Worm (Caenorhabditis elegans) whole organism, L2 larva: ENCODE measurements around the gene M106.8.

Experiments used
- C34F6.9 ChIP-seq: fragments of 150-350 bp; optimal IDR thresholded peaks from 2 replicates; lab custom pipeline; 2014; ENCODE audit warnings: missing biosample characterization, missing genetic modification characterization
- F13H6.1 ChIP-seq: sonication (generic microtip); optimal IDR thresholded peaks from 2 replicates; lab custom pipeline; 2016; ENCODE audit warnings: missing genetic modification characterization, missing compliant biosample characterization
- R02D3.7 ChIP-seq: fragments of 150-350 bp; optimal IDR thresholded peaks from 2 replicates; lab custom pipeline; 2014; ENCODE audit warnings: missing biosample characterization, missing genetic modification characterization
- Y55F3AM.14 ChIP-seq: fragments of 200-800 bp; sonication (Bioruptor generic); optimal IDR thresholded peaks from 2 replicates; lab custom pipeline; 2018; ENCODE audit warnings: mild to moderate bottlenecking, missing genetic modification characterization, missing compliant biosample characterization
- ZK546.5 ChIP-seq: sonication (generic microtip); optimal IDR thresholded peaks from 2 replicates; lab custom pipeline; 2017; ENCODE audit warnings: missing biosample characterization, missing genetic modification characterization
- alr-1 ChIP-seq: fragments of 150-350 bp; optimal IDR thresholded peaks from 2 replicates; lab custom pipeline; 2014; ENCODE audit warnings: missing biosample characterization, missing genetic modification characterization
- ama-1 ChIP-seq: fragments of 150-350 bp; optimal IDR thresholded peaks from 2 replicates; lab custom pipeline; 2018; ENCODE audit warnings: inconsistent platforms
- blmp-1 ChIP-seq: sonication (generic microtip); optimal IDR thresholded peaks from 2 replicates; lab custom pipeline; 2017; ENCODE audit warnings: missing genetic modification characterization, mild to moderate bottlenecking, missing compliant biosample characterization, antibody characterized with exemption, moderate library complexity; ENCODE audit not compliant: insufficient read depth
- ceh-82 ChIP-seq: fragments of 150-350 bp; optimal IDR thresholded peaks from 2 replicates; lab custom pipeline; 2014; ENCODE audit warnings: missing biosample characterization, missing genetic modification characterization
- crh-2 ChIP-seq: sonication (generic microtip); optimal IDR thresholded peaks from 2 replicates; lab custom pipeline; 2017; ENCODE audit warnings: missing biosample characterization, missing genetic modification characterization
- dmd-4 ChIP-seq: sonication (generic microtip); optimal IDR thresholded peaks from 2 replicates; lab custom pipeline; 2017; ENCODE audit warnings: missing biosample characterization, missing genetic modification characterization
- egl-27 ChIP-seq: sonication (generic microtip); optimal IDR thresholded peaks from 3 replicates; lab custom pipeline; 2017; ENCODE audit warnings: missing biosample characterization, missing genetic modification reagents, missing genetic modification characterization
- elt-3 ChIP-seq: sonication (generic microtip); optimal IDR thresholded peaks from 2 replicates; lab custom pipeline; 2017; ENCODE audit warnings: missing biosample characterization, missing genetic modification characterization
- fos-1 ChIP-seq: fragments of 150-350 bp; optimal IDR thresholded peaks from 2 replicates; lab custom pipeline; 2014; ENCODE audit warnings: missing biosample characterization, missing genetic modification characterization
- gmeb-1 ChIP-seq: fragments of 150-350 bp; optimal IDR thresholded peaks from 2 replicates; lab custom pipeline; 2014; ENCODE audit warnings: missing biosample characterization, missing genetic modification characterization
- lin-13 ChIP-seq: fragments of 150-350 bp; optimal IDR thresholded peaks from 2 replicates; lab custom pipeline; 2014; ENCODE audit warnings: missing biosample characterization, missing genetic modification reagents, missing genetic modification characterization
- lin-39 ChIP-seq: fragments of 150-350 bp; optimal IDR thresholded peaks from 2 replicates; lab custom pipeline; 2014; ENCODE audit warnings: missing biosample characterization, missing genetic modification reagents, missing genetic modification characterization
- lsy-2 ChIP-seq, 2 experiments: fragments of 150-350 bp in 1 of 2; sonication (generic microtip) in 1 of 2; optimal IDR thresholded peaks; 2 replicates each; lab custom pipeline; 2014 to 2017; ENCODE audit warnings: missing biosample characterization in 2 of 2, missing genetic modification characterization in 2 of 2
- mab-5 ChIP-seq: fragments of 150-350 bp; optimal IDR thresholded peaks from 2 replicates; lab custom pipeline; 2014; ENCODE audit warnings: missing biosample characterization, missing genetic modification characterization
- mbf-1 ChIP-seq: sonication (generic microtip); optimal IDR thresholded peaks from 2 replicates; lab custom pipeline; 2017; ENCODE audit warnings: missing biosample characterization, missing genetic modification characterization
- nhr-10 ChIP-seq: sonication (generic microtip); optimal IDR thresholded peaks from 2 replicates; lab custom pipeline; 2017; ENCODE audit warnings: missing biosample characterization, missing genetic modification characterization
- nhr-12 ChIP-seq: fragments of 150-350 bp; optimal IDR thresholded peaks from 2 replicates; lab custom pipeline; 2014; ENCODE audit warnings: missing biosample characterization, missing genetic modification characterization
- nhr-129 ChIP-seq: fragments of 150-350 bp; optimal IDR thresholded peaks from 2 replicates; lab custom pipeline; 2014; ENCODE audit warnings: missing biosample characterization, missing genetic modification characterization
- nhr-23 ChIP-seq: fragments of 150-350 bp; optimal IDR thresholded peaks from 2 replicates; lab custom pipeline; 2014; ENCODE audit warnings: missing biosample characterization, missing genetic modification reagents, missing genetic modification characterization
- nhr-25 ChIP-seq: fragments of 150-350 bp; sonication (generic microtip); optimal IDR thresholded peaks from 3 replicates; lab custom pipeline; 2014; ENCODE audit warnings: missing biosample characterization, missing genetic modification characterization
- peb-1 ChIP-seq: fragments of 150-350 bp; optimal IDR thresholded peaks from 2 replicates; lab custom pipeline; 2014; ENCODE audit warnings: missing biosample characterization, missing genetic modification characterization
- sem-4 ChIP-seq: fragments of 150-350 bp; optimal IDR thresholded peaks from 2 replicates; lab custom pipeline; 2014; ENCODE audit warnings: missing biosample characterization, missing genetic modification reagents, missing genetic modification characterization
- skn-1 ChIP-seq: sonication (generic microtip); optimal IDR thresholded peaks from 2 replicates; lab custom pipeline; 2017; ENCODE audit warnings: missing biosample characterization, missing genetic modification characterization
- unc-55 ChIP-seq: fragments of 150-350 bp; sonication (generic microtip); optimal IDR thresholded peaks from 3 replicates; lab custom pipeline; 2014; ENCODE audit warnings: missing biosample characterization, missing genetic modification reagents, missing genetic modification characterization
- zag-1 ChIP-seq: fragments of 150-350 bp; optimal IDR thresholded peaks from 2 replicates; lab custom pipeline; 2014; ENCODE audit warnings: missing biosample characterization, missing genetic modification characterization
- ztf-1 ChIP-seq: fragments of 200-800 bp; sonication (Bioruptor generic); conservative IDR thresholded peaks from 2 replicates; pipeline ENCODE4 v1.3.6; 2022; ENCODE audit warnings: missing genetic modification characterization, missing compliant biosample characterization
- ztf-11 ChIP-seq: sonication (generic microtip); optimal IDR thresholded peaks from 2 replicates; lab custom pipeline; 2017; ENCODE audit warnings: missing biosample characterization, missing genetic modification characterization
- ztf-4 ChIP-seq: fragments of 150-350 bp; optimal IDR thresholded peaks from 2 replicates; lab custom pipeline; 2014; ENCODE audit warnings: missing biosample characterization, missing genetic modification characterization

The M106.8 gene

DNA sequence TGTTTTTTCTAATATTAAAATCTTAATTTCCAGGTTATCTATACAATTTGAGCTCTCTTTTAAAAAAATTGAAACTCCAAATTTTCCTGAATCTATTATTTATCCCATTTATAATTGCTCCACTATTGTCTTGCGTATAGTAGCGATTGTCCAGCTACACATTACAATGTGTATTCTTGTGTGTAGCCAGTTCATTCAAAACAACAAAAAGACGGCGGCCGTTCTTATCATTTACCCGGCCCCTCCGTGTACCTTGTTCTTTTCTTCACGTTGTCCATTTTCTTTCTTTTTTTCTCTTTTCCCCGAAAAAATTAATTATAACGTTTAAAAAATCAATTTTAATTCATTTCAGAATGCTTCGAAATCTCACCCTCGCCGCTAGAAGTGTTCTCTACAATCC is 22.7 kb downstream of the M106.8 start, which contains the start of gene ech-4:
Gene ech-4 (plus strand): TSS at position 353 of the 400 bp plus-strand sequence.
- no peak for TF ChIP-seq ztf-1 (GFP tag; lab: Robert Waterston, UW)
- TF ChIP-seq dmd-4, result no peak
- no peak for TF ChIP-seq zag-1
- no peak for TF ChIP-seq peb-1 (tag; lab: Kevin White, UChicago)
- no peak for TF ChIP-seq alr-1
- no peak for TF ChIP-seq nhr-23 (tag; lab: Kevin White, UChicago)
- no peak for TF ChIP-seq gmeb-1 (tag; lab: Kevin White, UChicago)
- no peak for TF ChIP-seq sem-4
- TF ChIP-seq ztf-11 (tag; lab: Kevin White, UChicago), result no peak
- no peak for TF ChIP-seq Y55F3AM.14
- TF ChIP-seq F13H6.1 (tag; lab: Kevin White, UChicago), result no peak
- no peak for TF ChIP-seq blmp-1 (tag; lab: Kevin White, UChicago)
- TF ChIP-seq mab-5, result no peak
- no peak for TF ChIP-seq skn-1
- no peak for TF ChIP-seq fos-1
- no peak for TF ChIP-seq nhr-10 (tag; lab: Kevin White, UChicago)
- TF ChIP-seq lin-39 (tag; lab: Kevin White, UChicago), result no peak
- no peak for TF ChIP-seq C34F6.9
- TF ChIP-seq nhr-129, result no peak
- TF ChIP-seq mbf-1 (tag; lab: Kevin White, UChicago), result no peak

DNA sequence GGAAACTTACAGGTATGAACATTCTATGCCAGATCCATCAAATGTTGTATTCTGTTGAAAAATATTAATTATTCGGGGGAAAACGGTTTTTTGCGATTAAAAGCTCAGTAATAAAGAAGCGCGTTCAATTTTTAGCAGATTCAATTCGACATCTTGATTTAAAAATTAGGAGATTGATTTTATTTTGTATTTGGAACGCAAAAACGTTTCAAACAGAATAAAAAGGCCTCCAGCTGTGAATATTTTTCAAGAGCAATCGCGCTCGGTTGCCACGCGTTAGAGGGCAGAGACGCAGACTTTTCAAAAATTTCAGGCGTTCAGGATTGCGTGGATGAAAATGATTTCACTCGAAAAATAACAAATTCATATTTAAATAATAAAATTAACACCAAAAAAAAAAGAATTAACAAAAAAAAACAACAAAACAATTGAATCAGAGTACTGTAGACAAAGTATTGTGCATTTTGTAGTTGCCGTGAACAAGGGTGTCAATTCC is 23.5 kb downstream of the M106.8 start, which contains the start of gene R06F6.8:
Gene R06F6.8 (minus strand): TSS at position 51 of the 496 bp plus-strand sequence.
- TF ChIP-seq nhr-12 (no peak), crh-2 (tag; lab: Kevin White, UChicago) (peak; percentile 3), unc-55 (peak; percentile 44), lin-13 (GFP tag; lab: Kevin White, UChicago) (peak; percentile 10), C34F6.9 (peak; percentile 47), gmeb-1 (tag; lab: Kevin White, UChicago) (no peak), fos-1 (no peak)

DNA sequence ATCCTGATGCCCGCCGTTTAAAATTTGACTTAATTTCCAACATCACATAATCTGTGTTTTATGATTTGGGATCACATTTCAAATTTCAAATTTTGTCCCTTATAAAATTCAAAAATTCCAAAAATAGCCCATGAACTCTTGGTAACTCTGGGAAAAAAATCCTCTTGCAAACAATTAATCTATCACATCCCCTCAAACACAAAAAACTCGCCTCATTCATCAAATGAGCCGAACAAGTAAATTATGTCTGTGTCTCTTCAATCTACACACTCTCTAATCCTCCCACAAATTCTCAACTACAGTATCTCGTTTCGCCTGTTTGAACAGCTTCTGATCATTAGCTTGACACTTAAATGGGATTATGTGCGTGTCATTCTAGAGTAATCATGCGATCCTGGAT is 32.7 kb downstream of the M106.8 start, which contains the start of gene msrp-7:
Gene msrp-7 (plus strand): TSS at position 301 of the 400 bp plus-strand sequence.
- no peak for TF ChIP-seq gmeb-1 (tag; lab: Kevin White, UChicago)
- TF ChIP-seq mbf-1 (tag; lab: Kevin White, UChicago), result no peak
- TF ChIP-seq lsy-2 (tag; optimal IDR thresholded peaks at IDR 0.05; lab: Kevin White, UChicago), result no peak
- no peak for TF ChIP-seq skn-1
- TF ChIP-seq nhr-129, result no peak
- no peak for TF ChIP-seq ZK546.5 (tag; lab: Kevin White, UChicago)
- TF ChIP-seq alr-1, result no peak
- no peak for TF ChIP-seq ztf-4 (tag; lab: Kevin White, UChicago)
- no peak for TF ChIP-seq nhr-23 (tag; lab: Kevin White, UChicago)
- no peak for TF ChIP-seq nhr-10 (tag; lab: Kevin White, UChicago)
- no peak for TF ChIP-seq crh-2 (tag; lab: Kevin White, UChicago)
- TF ChIP-seq egl-27 (tag; lab: Kevin White, UChicago), result no peak
- TF ChIP-seq, all 48 proteins: peak for 0

DNA sequence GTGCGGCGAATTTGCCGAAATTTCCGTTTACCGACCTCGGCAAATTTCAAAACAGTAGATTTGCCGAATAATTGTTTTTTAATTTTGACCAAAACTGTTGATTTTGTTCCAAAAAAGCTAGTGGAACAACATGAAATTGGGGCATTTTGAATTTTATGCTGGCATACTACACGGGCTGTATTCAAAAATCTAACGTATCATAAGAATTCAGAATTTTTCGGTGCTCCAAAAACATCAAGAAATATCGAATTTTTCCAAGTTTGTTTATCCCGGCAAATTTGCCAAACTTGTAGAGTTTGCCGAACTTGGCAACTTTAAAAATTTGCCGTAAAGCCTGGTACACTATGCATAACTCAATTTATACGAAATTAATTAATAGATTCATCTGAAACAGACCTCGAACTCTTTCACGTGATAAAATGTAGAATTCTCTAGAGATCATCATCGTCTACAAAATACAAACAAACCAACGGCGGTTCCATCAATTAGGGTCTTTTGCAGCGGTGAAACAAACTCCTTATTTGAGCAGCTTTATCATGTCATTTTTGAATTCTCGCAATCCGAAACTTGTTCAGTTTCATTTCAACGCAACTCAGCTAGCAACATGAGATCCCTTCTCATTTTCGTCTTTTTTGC is 34.6 kb downstream of the M106.8 start, which contains the start of gene R06F6.14:
Gene R06F6.14 (plus strand): TSS at position 586 of the 636 bp plus-strand sequence.
- TF ChIP-seq fos-1 (no peak), ZK546.5 (tag; lab: Kevin White, UChicago) (no peak), zag-1 (no peak), ceh-82 (no peak), elt-3 (tag; lab: Kevin White, UChicago) (no peak), nhr-25 (tag; lab: Kevin White, UChicago) (no peak)
- TF ChIP-seq, all 48 proteins: peak for 0

DNA sequence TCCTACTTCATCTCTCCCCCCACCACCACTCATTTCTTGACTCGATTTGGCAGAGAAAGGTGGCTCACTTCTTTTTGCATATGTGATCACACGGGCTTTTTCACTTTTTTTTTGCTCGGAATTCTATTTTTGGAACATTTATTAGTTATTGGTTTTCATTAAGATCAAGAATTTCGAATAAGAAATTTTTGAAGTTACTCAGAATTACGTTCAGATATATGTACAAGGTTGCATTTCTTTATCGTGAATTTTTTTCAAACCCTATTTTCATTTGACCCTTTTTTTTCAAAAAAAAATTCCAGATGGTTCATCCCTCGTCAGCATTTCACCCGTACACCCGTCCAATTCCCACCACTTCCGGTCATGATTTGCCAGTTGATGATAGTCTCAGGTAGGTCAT is 38.0 kb downstream of the M106.8 start, which contains the start of gene ceh-62:
Gene ceh-62 (plus strand): TSS at position 301 of the 400 bp plus-strand sequence.
- no peak for TF ChIP-seq mbf-1 (tag; lab: Kevin White, UChicago)
- no peak for TF ChIP-seq ama-1 (lab: Kevin White, UChicago)
- no peak for TF ChIP-seq alr-1

DNA sequence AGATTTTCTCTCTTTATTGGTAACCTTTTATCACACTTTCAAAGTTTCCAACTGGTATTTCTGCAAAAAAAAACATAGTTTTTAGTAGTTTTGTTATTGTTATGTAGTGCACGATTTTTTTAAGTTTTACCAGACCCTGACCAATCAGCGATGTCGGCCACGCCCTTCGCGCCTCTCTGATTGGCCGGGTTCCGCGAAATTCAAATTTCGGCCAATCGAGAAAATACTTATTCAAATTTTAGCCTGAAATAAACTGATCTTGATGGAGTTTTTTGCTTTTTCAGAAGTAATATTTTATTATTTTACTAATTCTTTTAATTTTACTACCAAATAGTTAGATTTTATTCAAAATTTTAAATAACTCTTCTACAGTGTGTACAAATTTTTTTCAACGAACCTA is 38.5 kb downstream of the M106.8 start:
- TF ChIP-seq ztf-4 (tag; lab: Kevin White, UChicago) (no peak), nhr-129 (no peak), dmd-4 (no peak), R02D3.7 (no peak), fos-1 (no peak)
